Fruit fly (Drosophila melanogaster) whole organism, prepupa: Measurements from ENCODE around the gene CG13359.

Experiments used
- Blimp-1 ChIP-seq: fragments of 200-800 bp; sonication (Bioruptor generic); optimal IDR thresholded peaks from 3 replicates; lab custom pipeline; 2017; ENCODE audit warnings: missing biosample characterization, missing genetic modification characterization, mild to moderate bottlenecking, moderate library complexity, missing genetic modification reagents
- CG11294 ChIP-seq: fragments of 200-800 bp; sonication (Bioruptor generic); IDR thresholded peaks from 2 replicates; pipeline ENCODE4 v1.3.6; 2022; ENCODE audit warnings: missing biosample characterization, missing genetic modification characterization
- CG11902 ChIP-seq: fragments of 200-800 bp; sonication (Bioruptor generic); optimal IDR thresholded peaks from 3 replicates; lab custom pipeline; 2016; ENCODE audit warnings: missing biosample characterization, missing genetic modification characterization
- CG31627 ChIP-seq: fragments of 200-800 bp; sonication (Bioruptor generic); optimal IDR thresholded peaks from 3 replicates; lab custom pipeline; 2016; ENCODE audit warnings: missing biosample characterization, missing genetic modification characterization
- CG6854 ChIP-seq: fragments of 200-800 bp; sonication (Bioruptor generic); optimal IDR thresholded peaks from 2 replicates; lab custom pipeline; 2017; ENCODE audit warnings: missing biosample characterization, mild to moderate bottlenecking, missing genetic modification characterization
- CG8319 ChIP-seq: fragments of 200-800 bp; sonication (Bioruptor generic); optimal IDR thresholded peaks from 3 replicates; lab custom pipeline; 2016; ENCODE audit warnings: missing biosample characterization, missing genetic modification characterization
- Eip93F ChIP-seq: fragments of 200-800 bp; sonication (Bioruptor generic); optimal IDR thresholded peaks from 2 replicates; lab custom pipeline; 2016; ENCODE audit warnings: missing biosample characterization, mild to moderate bottlenecking, missing genetic modification characterization
- Lpt ChIP-seq: fragments of 200-800 bp; sonication (Bioruptor generic); optimal IDR thresholded peaks from 3 replicates; lab custom pipeline; 2016; ENCODE audit warnings: missing biosample characterization, missing genetic modification characterization
- Sox15 ChIP-seq: fragments of 200-800 bp; sonication (Bioruptor generic); optimal IDR thresholded peaks from 3 replicates; lab custom pipeline; 2016; ENCODE audit warnings: missing biosample characterization, missing genetic modification characterization
- eg ChIP-seq: fragments of 200-800 bp; sonication (Bioruptor generic); IDR thresholded peaks from 3 replicates; pipeline ENCODE4 v1.3.6; 2022; ENCODE audit warnings: missing biosample characterization, missing genetic modification characterization
- fd59A ChIP-seq: fragments of 200-800 bp; sonication (Bioruptor generic); optimal IDR thresholded peaks from 2 replicates; lab custom pipeline; 2017; ENCODE audit warnings: missing biosample characterization, mild to moderate bottlenecking, missing genetic modification characterization, missing genetic modification reagents

DNA sequence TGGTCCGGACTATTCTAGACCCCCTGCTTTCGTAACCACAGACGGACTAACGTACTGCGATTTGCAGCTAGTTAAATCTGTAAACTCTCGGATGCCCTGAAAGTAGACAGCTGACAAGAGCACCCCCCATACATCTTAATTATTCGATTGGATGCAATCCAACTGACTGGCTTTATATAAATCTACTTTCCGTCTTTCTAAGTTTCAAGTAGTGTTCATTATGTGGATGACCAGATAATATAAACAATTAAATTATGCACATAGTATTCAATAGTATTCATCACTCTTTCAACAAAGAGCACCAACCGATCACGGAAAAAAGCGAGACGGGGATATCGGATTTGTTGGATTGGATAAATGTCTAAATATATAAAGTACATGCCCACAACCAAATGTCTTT, 41.2 kb downstream of the CG13359 start:
- TF ChIP-seq CG11902 (GFP tag; lab: Kevin White, UChicago) (no peak), CG6854 (GFP tag; lab: Kevin White, UChicago) (no peak), Blimp-1 (GFP tag; lab: Kevin White, UChicago) (no peak), Eip93F (GFP tag; lab: Kevin White, UChicago) (no peak), CG8319 (GFP tag; lab: Kevin White, UChicago) (no peak), fd59A (GFP tag; lab: Kevin White, UChicago) (no peak), CG11294 (GFP tag; lab: Robert Waterston, UW) (no peak), Sox15 (GFP tag; lab: Kevin White, UChicago) (no peak), eg (GFP tag; lab: Robert Waterston, UW) (no peak), Lpt (no peak), CG31627 (GFP tag; lab: Kevin White, UChicago) (no peak)
